Fruit fly (Drosophila melanogaster): ENCODE results near the gene Tim9a.

Gene Tim9a

dm6 chrX:13338113-13338512, 46.9 kb upstream of the Tim9a start, which contains the start of gene CG15747 (continued):
- TF ChIP-seq vnd (GFP tag; IDR thresholded peaks at IDR 0.05; ENCODE audit: partially characterized antibody) (peak; percentile 48; the same call in 1 of the 3 replicates), CG2889 (GFP tag; IDR thresholded peaks at IDR 0.05) (no peak), peb (GFP tag; IDR thresholded peaks at IDR 0.05) (no peak), CG10431 (GFP tag; optimal IDR thresholded peaks at IDR 0.05) (no peak), Ets97D (GFP tag; optimal IDR thresholded peaks at IDR 0.05) (peak; percentile 74), cad (GFP tag; optimal IDR thresholded peaks at IDR 0.05) (no peak), cg (GFP tag; optimal IDR thresholded peaks at IDR 0.05) (no peak), CG17912 (GFP tag; optimal IDR thresholded peaks at IDR 0.05) (peak; percentile 4), CG12155 (GFP tag; optimal IDR thresholded peaks at IDR 0.05) (no peak), slbo (GFP tag; IDR thresholded peaks at IDR 0.05) (peak; percentile 13; the same call in 1 of the 2 replicates), Opbp (GFP tag; IDR thresholded peaks at IDR 0.05; ENCODE audit: partially characterized antibody) (peak; percentile 70; the same call in 2 of the 3 replicates), CG6791 (GFP tag; IDR thresholded peaks at IDR 0.05; ENCODE audit: partially characterized antibody) (peak; percentile 72), CG8765 (GFP tag; IDR thresholded peaks at IDR 0.05) (no peak), onecut (GFP tag; IDR thresholded peaks at IDR 0.05) (no peak), Doc3 (GFP tag; IDR thresholded peaks at IDR 0.05; ENCODE audit: partially characterized antibody) (peak; percentile 29; the same call in 2 of the 3 replicates), CG3163 (GFP tag; optimal IDR thresholded peaks at IDR 0.05) (no peak), jigr1 (GFP tag; IDR thresholded peaks at IDR 0.05) (no peak), CG7372 (GFP tag; IDR thresholded peaks at IDR 0.05) (no peak), D19A (tag; optimal IDR thresholded peaks at IDR 0.05) (no peak), Optix (GFP tag; IDR thresholded peaks at IDR 0.05) (no peak), CG9609 (GFP tag; optimal IDR thresholded peaks at IDR 0.05) (no peak), CG9817 (tag; optimal IDR thresholded peaks at IDR 0.05) (no peak), Lim3 (GFP tag; IDR thresholded peaks at IDR 0.05) (no peak), CG3838 (GFP tag; optimal IDR thresholded peaks at IDR 0.05) (no peak), Med (GFP tag) (peak; percentile 62), Rfx (GFP tag; IDR thresholded peaks at IDR 0.05) (no peak), NfI (GFP tag; optimal IDR thresholded peaks at IDR 0.05) (peak; percentile 15), lilli (GFP tag; optimal IDR thresholded peaks at IDR 0.05) (no peak), phol (tag; optimal IDR thresholded peaks at IDR 0.05) (peak; percentile 4), CG18476 (GFP tag; optimal IDR thresholded peaks at IDR 0.05) (no peak), vvl (GFP tag; IDR thresholded peaks at IDR 0.05) (peak; percentile 58), CG15269 (tag; optimal IDR thresholded peaks at IDR 0.05) (no peak), cas (GFP tag; IDR thresholded peaks at IDR 0.05) (no peak), zf30C (GFP tag; optimal IDR thresholded peaks at IDR 0.05) (no peak), Bteb2 (GFP tag; optimal IDR thresholded peaks at IDR 0.05) (no peak), pan (optimal IDR thresholded peaks at IDR 0.05) (no peak), pan (GFP tag; optimal IDR thresholded peaks at IDR 0.05 in 1 of 2, IDR thresholded peaks at IDR 0.05 in 1 of 2) (no peak), fu2 (GFP tag; optimal IDR thresholded peaks at IDR 0.05) (no peak), CG5180 (GFP tag; optimal IDR thresholded peaks at IDR 0.05) (no peak), Sry-δ (GFP tag; optimal IDR thresholded peaks at IDR 0.05) (peak; percentile 0), MESR4 (GFP tag; optimal IDR thresholded peaks at IDR 0.05) (peak; percentile 62), bbx (GFP tag; IDR thresholded peaks at IDR 0.05; ENCODE audit: partially characterized antibody) (peak; percentile 25; the same call in 1 of the 2 replicates), ap (GFP tag; IDR thresholded peaks at IDR 0.05) (no peak), BEAF-32 (GFP tag; optimal IDR thresholded peaks at IDR 0.05) (peak; percentile 68), CG14965 (GFP tag; optimal IDR thresholded peaks at IDR 0.05; ENCODE audit: borderline replicate concordance) (no peak), dm (GFP tag; optimal IDR thresholded peaks at IDR 0.05) (no peak), CG4854 (GFP tag; optimal IDR thresholded peaks at IDR 0.05) (no peak), CG16813 (GFP tag; IDR thresholded peaks at IDR 0.05; ENCODE audit: partially characterized antibody) (peak; percentile 46), Dref (GFP tag; IDR thresholded peaks at IDR 0.05) (peak; percentile 77), CG12299 (tag; optimal IDR thresholded peaks at IDR 0.05) (no peak), knrl (GFP tag; IDR thresholded peaks at IDR 0.05; ENCODE audit: partially characterized antibody) (peak; percentile 36; the same call in 2 of the 3 replicates)
